Fruit fly (Drosophila melanogaster) whole organism, embryonic: ENCODE results near the gene Ir94d.

ENCODE experiments used
- ATbp ChIP-seq: fragments of 200-800 bp; sonication (Bioruptor generic); optimal IDR thresholded peaks from 2 replicates; lab custom pipeline; 2017; ENCODE audit warnings: missing biosample characterization, mild to moderate bottlenecking, missing genetic modification characterization, missing genetic modification reagents
- Abd-B ChIP-seq: fragments of 200-800 bp; sonication (Bioruptor generic); optimal IDR thresholded peaks from 2 replicates; lab custom pipeline; 2018; ENCODE audit warnings: missing biosample characterization, mild to moderate bottlenecking, missing genetic modification characterization, moderate library complexity
- Ada2b ChIP-seq: fragments of 200-800 bp; sonication (Bioruptor generic); IDR thresholded peaks from 2 replicates; pipeline ENCODE4 v1.3.6; 2022; ENCODE audit warnings: missing biosample characterization, missing genetic modification characterization
- CG10979 ChIP-seq: fragments of 200-800 bp; sonication (Bioruptor generic); optimal IDR thresholded peaks from 2 replicates; lab custom pipeline; 2018; ENCODE audit warnings: missing biosample characterization, mild to moderate bottlenecking, missing genetic modification characterization, moderate library complexity
- CG11085 ChIP-seq: fragments of 200-800 bp; sonication (Bioruptor generic); IDR thresholded peaks from 2 replicates; pipeline ENCODE4 v1.3.6; 2022; ENCODE audit warnings: missing biosample characterization, missing genetic modification characterization
- CG11398 ChIP-seq: fragments of 200-800 bp; sonication (Bioruptor generic); optimal IDR thresholded peaks from 2 replicates; lab custom pipeline; 2016; ENCODE audit warnings: missing biosample characterization, missing genetic modification characterization
- CG11456 ChIP-seq: fragments of 200-800 bp; sonication (Bioruptor generic); IDR thresholded peaks from 3 replicates; pipeline ENCODE4 v1.3.6; 2022; ENCODE audit warnings: missing biosample characterization, missing genetic modification characterization
- CG13424 ChIP-seq: fragments of 200-800 bp; sonication (Bioruptor generic); optimal IDR thresholded peaks from 2 replicates; lab custom pipeline; 2019; ENCODE audit warnings: missing biosample characterization, mild to moderate bottlenecking, missing genetic modification characterization, moderate library complexity
- CG15479 ChIP-seq: fragments of 200-800 bp; sonication (Bioruptor generic); optimal IDR thresholded peaks from 3 replicates; lab custom pipeline; 2019; ENCODE audit warnings: missing biosample characterization, mild to moderate bottlenecking, missing genetic modification characterization, moderate library complexity
- CG16813 ChIP-seq: fragments of 200-800 bp; sonication (Bioruptor generic); IDR thresholded peaks from 3 replicates; pipeline ENCODE4 v1.3.6; 2022; ENCODE audit warnings: missing biosample characterization, missing genetic modification characterization; ENCODE audit not compliant: partially characterized antibody
- CG17568 ChIP-seq: fragments of 200-800 bp; sonication (Bioruptor generic); optimal IDR thresholded peaks from 2 replicates; lab custom pipeline; 2018; ENCODE audit warnings: missing biosample characterization, mild to moderate bottlenecking, missing genetic modification characterization, moderate library complexity
- CG1832 ChIP-seq: fragments of 200-800 bp; sonication (Bioruptor generic); optimal IDR thresholded peaks from 2 replicates; lab custom pipeline; 2017; ENCODE audit warnings: missing biosample characterization, mild to moderate bottlenecking, missing genetic modification characterization, inconsistent platforms
- CG2199 ChIP-seq: fragments of 200-800 bp; sonication (Bioruptor generic); IDR thresholded peaks from 3 replicates; pipeline ENCODE4 v1.3.6; 2022; ENCODE audit warnings: missing biosample characterization, missing genetic modification characterization
- CG30431 ChIP-seq: fragments of 200-800 bp; sonication (Bioruptor generic); optimal IDR thresholded peaks from 2 replicates; lab custom pipeline; 2017; ENCODE audit warnings: missing biosample characterization, missing genetic modification characterization
- CG3065 ChIP-seq: fragments of 200-800 bp; sonication (Bioruptor generic); optimal IDR thresholded peaks from 2 replicates; lab custom pipeline; 2016; ENCODE audit warnings: missing biosample characterization, missing genetic modification characterization
- CG31441 ChIP-seq: fragments of 200-800 bp; sonication (Bioruptor generic); IDR thresholded peaks from 2 replicates; pipeline ENCODE4 v1.3.6; 2022; ENCODE audit warnings: missing biosample characterization, missing genetic modification characterization
- CG3163 ChIP-seq: fragments of 200-800 bp; sonication (Bioruptor generic); optimal IDR thresholded peaks from 3 replicates; lab custom pipeline; 2016; ENCODE audit warnings: missing biosample characterization, missing genetic modification characterization
- CG33213 ChIP-seq: fragments of 200-800 bp; sonication (Bioruptor generic); optimal IDR thresholded peaks from 3 replicates; lab custom pipeline; 2016; ENCODE audit warnings: missing biosample characterization, missing genetic modification characterization
- CG3847 ChIP-seq: fragments of 200-800 bp; sonication (Bioruptor generic); IDR thresholded peaks from 2 replicates; pipeline ENCODE4 v1.3.6; 2022; ENCODE audit warnings: missing biosample characterization, missing genetic modification characterization
- CG3995 ChIP-seq: fragments of 200-800 bp; sonication (Bioruptor generic); optimal IDR thresholded peaks from 3 replicates; lab custom pipeline; 2016; ENCODE audit warnings: missing biosample characterization, missing genetic modification characterization
- CG6654 ChIP-seq: fragments of 200-800 bp; sonication (Bioruptor generic); optimal IDR thresholded peaks from 2 replicates; lab custom pipeline; 2017; ENCODE audit warnings: missing biosample characterization, mild to moderate bottlenecking, missing genetic modification characterization
- CG7372 ChIP-seq: fragments of 200-800 bp; sonication (Bioruptor generic); IDR thresholded peaks from 2 replicates; pipeline ENCODE4 v1.3.6; 2022; ENCODE audit warnings: missing biosample characterization, missing genetic modification characterization
- CG8290 ChIP-seq, 3 experiments: fragments of 200-800 bp; sonication (Bioruptor generic); optimal IDR thresholded peaks; 2 replicates each; lab custom pipeline; 2016 to 2019; ENCODE audit warnings: missing biosample characterization in 3 of 3, missing genetic modification characterization in 3 of 3, mild to moderate bottlenecking in 2 of 3, moderate library complexity in 1 of 3
- CG8359 ChIP-seq: fragments of 200-800 bp; sonication (Bioruptor generic); optimal IDR thresholded peaks from 2 replicates; lab custom pipeline; 2017; ENCODE audit warnings: missing biosample characterization, mild to moderate bottlenecking, missing genetic modification characterization, borderline replicate concordance
- CG8765 ChIP-seq: fragments of 200-800 bp; sonication (Bioruptor generic); IDR thresholded peaks from 2 replicates; pipeline ENCODE4 v1.3.6; 2022; ENCODE audit warnings: missing biosample characterization, missing genetic modification characterization
- Camta ChIP-seq: fragments of 200-800 bp; sonication (Bioruptor generic); optimal IDR thresholded peaks from 2 replicates; lab custom pipeline; 2016; ENCODE audit warnings: missing biosample characterization, missing genetic modification characterization
- D ChIP-seq, 2 experiments: fragments of 200-800 bp in 1 of 2; fragments of >200 bp in 1 of 2; sonication (Bioruptor generic) in 1 of 2; optimal IDR thresholded peaks; 2 replicates in 1 of 2; 3 replicates in 1 of 2; lab custom pipeline; 2017; ENCODE audit warnings: mild to moderate bottlenecking in 1 of 2, missing biosample characterization in 1 of 2, missing genetic modification characterization in 1 of 2, missing genetic modification reagents in 1 of 2
- Dfd ChIP-seq, 2 experiments: fragments of >200 bp; optimal IDR thresholded peaks; 2 replicates each; lab custom pipeline; 2017; ENCODE audit warnings: missing biosample characterization in 2 of 2, missing genetic modification characterization in 2 of 2
- H2.0 ChIP-seq: fragments of 200-800 bp; sonication (Bioruptor generic); IDR thresholded peaks from 2 replicates; pipeline ENCODE4 v1.3.6; 2022; ENCODE audit warnings: missing biosample characterization, missing genetic modification characterization
- Lim3 ChIP-seq: fragments of 200-800 bp; sonication (Bioruptor generic); IDR thresholded peaks from 2 replicates; pipeline ENCODE4 v1.3.6; 2022; ENCODE audit warnings: missing biosample characterization, missing genetic modification characterization
- Lpt ChIP-seq: fragments of >200 bp; optimal IDR thresholded peaks from 2 replicates; lab custom pipeline; 2018; ENCODE audit warnings: missing biosample characterization, missing genetic modification characterization
- Nf-YB ChIP-seq: fragments of 200-800 bp; sonication (Bioruptor generic); optimal IDR thresholded peaks from 3 replicates; lab custom pipeline; 2019; ENCODE audit warnings: missing biosample characterization, mild to moderate bottlenecking, missing genetic modification characterization, moderate library complexity
- Oaz ChIP-seq: fragments of 200-800 bp; sonication (Bioruptor generic); IDR thresholded peaks from 2 replicates; pipeline ENCODE4 v1.3.6; 2022; ENCODE audit warnings: missing biosample characterization, missing genetic modification characterization
- Optix ChIP-seq: fragments of 200-800 bp; sonication (Bioruptor generic); IDR thresholded peaks from 3 replicates; pipeline ENCODE4 v1.3.6; 2022; ENCODE audit warnings: missing biosample characterization, missing genetic modification characterization
- bab2 ChIP-seq: fragments of 200-800 bp; sonication (Bioruptor generic); optimal IDR thresholded peaks from 2 replicates; lab custom pipeline; 2016; ENCODE audit warnings: missing biosample characterization, missing genetic modification characterization
- cas ChIP-seq: fragments of 200-800 bp; sonication (Bioruptor generic); IDR thresholded peaks from 2 replicates; pipeline ENCODE4 v1.3.6; 2022; ENCODE audit warnings: missing biosample characterization, missing genetic modification characterization
- caup ChIP-seq: fragments of 200-800 bp; sonication (Bioruptor generic); optimal IDR thresholded peaks from 3 replicates; lab custom pipeline; 2017; ENCODE audit warnings: missing biosample characterization, mild to moderate bottlenecking, missing genetic modification characterization, moderate library complexity; ENCODE audit not compliant: severe bottlenecking
- h ChIP-seq: fragments of >200 bp; optimal IDR thresholded peaks from 2 replicates; lab custom pipeline; 2017
- hkb ChIP-seq, 2 experiments: fragments of 200-800 bp in 1 of 2; fragments of >200 bp in 1 of 2; sonication (Bioruptor generic) in 1 of 2; IDR thresholded peaks in 1 of 2; optimal IDR thresholded peaks in 1 of 2; 2 replicates each; pipeline versions ENCODE4 v1.3.6 to Lab custom; 2017 to 2022; ENCODE audit warnings: missing biosample characterization in 1 of 2, missing genetic modification characterization in 1 of 2
- kah ChIP-seq: fragments of 200-800 bp; sonication (Bioruptor generic); optimal IDR thresholded peaks from 2 replicates; lab custom pipeline; 2018; ENCODE audit warnings: missing biosample characterization, mild to moderate bottlenecking, missing genetic modification characterization
- mam ChIP-seq: fragments of 200-800 bp; sonication (Bioruptor generic); optimal IDR thresholded peaks from 3 replicates; lab custom pipeline; 2016; ENCODE audit warnings: missing biosample characterization, missing genetic modification characterization
- psq ChIP-seq: fragments of 200-800 bp; sonication (Bioruptor generic); optimal IDR thresholded peaks from 2 replicates; lab custom pipeline; 2017; ENCODE audit warnings: missing biosample characterization, missing genetic modification characterization
- sima ChIP-seq: fragments of 200-800 bp; sonication (Bioruptor generic); optimal IDR thresholded peaks from 2 replicates; lab custom pipeline; 2016; ENCODE audit warnings: missing biosample characterization, missing genetic modification characterization
- tap ChIP-seq: fragments of 200-800 bp; optimal IDR thresholded peaks from 3 replicates; lab custom pipeline; 2019; ENCODE audit warnings: missing biosample characterization, mild to moderate bottlenecking, missing genetic modification characterization, moderate library complexity
- tll ChIP-seq, 2 experiments: fragments of 200-800 bp in 1 of 2; fragments of >200 bp in 1 of 2; sonication (Bioruptor generic) in 1 of 2; optimal IDR thresholded peaks; 2 replicates each; lab custom pipeline; 2017 to 2019; ENCODE audit warnings: missing biosample characterization in 2 of 2, missing genetic modification characterization in 2 of 2, mild to moderate bottlenecking in 1 of 2, moderate library complexity in 1 of 2
- ttk ChIP-seq: fragments of 200-800 bp; sonication (Bioruptor generic); IDR thresholded peaks from 2 replicates; pipeline ENCODE4 v2.1.2; 2022; ENCODE audit warnings: missing biosample characterization, missing genetic modification characterization
- tx ChIP-seq: fragments of 200-800 bp; sonication (Bioruptor generic); optimal IDR thresholded peaks from 2 replicates; lab custom pipeline; 2016; ENCODE audit warnings: missing biosample characterization, missing genetic modification characterization
- unc-4 ChIP-seq: fragments of 200-800 bp; sonication (Bioruptor generic); IDR thresholded peaks from 2 replicates; pipeline ENCODE4 v1.3.6; 2022; ENCODE audit warnings: missing biosample characterization, missing genetic modification characterization; ENCODE audit not compliant: partially characterized antibody
- unpg ChIP-seq: fragments of 200-800 bp; sonication (Bioruptor generic); optimal IDR thresholded peaks from 3 replicates; lab custom pipeline; 2018; ENCODE audit warnings: missing biosample characterization, mild to moderate bottlenecking, missing genetic modification characterization, moderate library complexity
- usp ChIP-seq: fragments of >200 bp; optimal IDR thresholded peaks from 2 replicates; lab custom pipeline; 2017; ENCODE audit warnings: missing biosample characterization, missing genetic modification characterization
- z ChIP-seq: fragments of 200-800 bp; sonication (Bioruptor generic); IDR thresholded peaks from 3 replicates; pipeline ENCODE4 v1.3.6; 2022; ENCODE audit warnings: missing biosample characterization, missing genetic modification characterization

The Ir94d gene

dm6 chr3R:23386907-23387306 lies 15.7 kb upstream of the Ir94d start (continued):
- no peak for TF ChIP-seq CG2199 (GFP tag; lab: Robert Waterston, UW)
- TF ChIP-seq CG8290 (GFP tag; optimal IDR thresholded peaks at IDR 0.05; lab: Kevin White, UChicago): no peak
- no peak for TF ChIP-seq CG8290 (tag; optimal IDR thresholded peaks at IDR 0.05; lab: Kevin White, UChicago)
- TF ChIP-seq usp: no peak
- no peak for TF ChIP-seq CG15479 (GFP tag; lab: Kevin White, UChicago)
- no peak for TF ChIP-seq psq (GFP tag; lab: Kevin White, UChicago)
- TF ChIP-seq bab2 (GFP tag; lab: Kevin White, UChicago): no peak
- TF ChIP-seq mam (GFP tag; lab: Kevin White, UChicago): no peak
- no peak for TF ChIP-seq CG3847 (GFP tag; lab: Robert Waterston, UW)
- TF ChIP-seq CG33213 (GFP tag; lab: Kevin White, UChicago): no peak
- no peak for TF ChIP-seq h (lab: Kevin White, UChicago)
- TF ChIP-seq caup (GFP tag; lab: Kevin White, UChicago): no peak
- no peak for TF ChIP-seq Lim3 (GFP tag; lab: Robert Waterston, UW)
- no peak for TF ChIP-seq CG3995 (GFP tag; lab: Kevin White, UChicago)
- TF ChIP-seq kah: no peak
- peak; percentile 32; the same call in 1 of the 2 replicates for TF ChIP-seq Oaz
- no peak for TF ChIP-seq CG11456
- TF ChIP-seq cas (GFP tag; lab: Robert Waterston, UW): no peak
- TF ChIP-seq H2.0 (GFP tag; lab: Robert Waterston, UW): no peak
- no peak for TF ChIP-seq CG8359 (GFP tag; lab: Kevin White, UChicago)
- no peak for TF ChIP-seq CG16813
- TF ChIP-seq unpg: peak; percentile 74
- no peak for TF ChIP-seq CG17568 (GFP tag; lab: Kevin White, UChicago)
- TF ChIP-seq ttk: peak; percentile 34; the same call in 1 of the 2 replicates
- TF ChIP-seq Dfd (GFP tag; optimal IDR thresholded peaks at IDR 0.05; lab: Kevin White, UChicago): no peak
- no peak for TF ChIP-seq Optix (GFP tag; lab: Robert Waterston, UW)
- peak; percentile 58 for TF ChIP-seq ATbp
- TF ChIP-seq CG6654 (GFP tag; lab: Kevin White, UChicago): no peak
- no peak for TF ChIP-seq sima (GFP tag; lab: Kevin White, UChicago)
- TF ChIP-seq CG10979 (tag; lab: Kevin White, UChicago): peak; percentile 70
- no peak for TF ChIP-seq unc-4
- peak; percentile 46 for TF ChIP-seq CG31441
- TF ChIP-seq tap: peak; percentile 48
- TF ChIP-seq hkb (optimal IDR thresholded peaks at IDR 0.05; lab: Kevin White, UChicago): no peak
- peak; percentile 66 for TF ChIP-seq hkb (GFP tag; IDR thresholded peaks at IDR 0.05; lab: Robert Waterston, UW)
- TF ChIP-seq CG1832 (GFP tag; lab: Kevin White, UChicago): no peak
- peak; percentile 6 for TF ChIP-seq Abd-B
- no peak for TF ChIP-seq z (GFP tag; lab: Robert Waterston, UW)
- peak; percentile 49 for TF ChIP-seq CG13424 (tag; lab: Kevin White, UChicago)
- TF ChIP-seq CG11398 (GFP tag; lab: Kevin White, UChicago): no peak
- no peak for TF ChIP-seq CG8765 (GFP tag; lab: Robert Waterston, UW)
- no peak for TF ChIP-seq CG3065 (GFP tag; lab: Kevin White, UChicago)
- no peak for TF ChIP-seq CG11085 (GFP tag; lab: Robert Waterston, UW)
- no peak for TF ChIP-seq CG7372 (GFP tag; lab: Robert Waterston, UW)
- TF ChIP-seq Lpt (GFP tag; lab: Kevin White, UChicago): no peak
- TF ChIP-seq CG3163 (GFP tag; lab: Kevin White, UChicago): no peak
- TF ChIP-seq Nf-YB (GFP tag; lab: Kevin White, UChicago): peak; percentile 5
- peak; percentile 22 for TF ChIP-seq Camta (GFP tag; lab: Kevin White, UChicago)
- TF ChIP-seq tx (GFP tag; lab: Kevin White, UChicago): no peak
- no peak for TF ChIP-seq tll (GFP tag; optimal IDR thresholded peaks at IDR 0.05; lab: Kevin White, UChicago)
- TF ChIP-seq CG30431 (GFP tag; lab: Kevin White, UChicago): peak; percentile 2
- TF ChIP-seq Ada2b (GFP tag; lab: Robert Waterston, UW): no peak
- TF ChIP-seq D (optimal IDR thresholded peaks at IDR 0.05; lab: Kevin White, UChicago): no peak
- no peak for TF ChIP-seq D (GFP tag; optimal IDR thresholded peaks at IDR 0.05; lab: Kevin White, UChicago)
